Fruit fly (Drosophila melanogaster) whole organism, embryonic: ENCODE measurements around the gene nmdyn-D7.

Source experiments
- Bdp1 ChIP-seq: fragments of 200-800 bp; sonication (Bioruptor generic); optimal IDR thresholded peaks from 3 replicates; lab custom pipeline; 2016; ENCODE audit warnings: missing biosample characterization, missing genetic modification characterization
- CG11560 ChIP-seq: fragments of 200-800 bp; sonication (Bioruptor generic); IDR thresholded peaks from 3 replicates; pipeline ENCODE4 v1.3.6; 2022; ENCODE audit warnings: missing biosample characterization, missing genetic modification characterization
- CG11695 ChIP-seq: fragments of 200-800 bp; sonication (Bioruptor generic); IDR thresholded peaks from 3 replicates; pipeline ENCODE4 v1.3.6; 2022; ENCODE audit warnings: missing biosample characterization, missing genetic modification characterization
- CG11723 ChIP-seq: fragments of 200-800 bp; sonication (Bioruptor generic); optimal IDR thresholded peaks from 2 replicates; lab custom pipeline; 2017; ENCODE audit warnings: missing biosample characterization, mild to moderate bottlenecking, missing genetic modification characterization
- CG12104 ChIP-seq: fragments of 200-800 bp; sonication (Bioruptor generic); optimal IDR thresholded peaks from 3 replicates; lab custom pipeline; 2016; ENCODE audit warnings: missing biosample characterization, missing genetic modification characterization
- CG15479 ChIP-seq: fragments of 200-800 bp; sonication (Bioruptor generic); optimal IDR thresholded peaks from 3 replicates; lab custom pipeline; 2019; ENCODE audit warnings: missing biosample characterization, mild to moderate bottlenecking, missing genetic modification characterization, moderate library complexity
- CG15514 ChIP-seq: fragments of 200-800 bp; sonication (Bioruptor generic); optimal IDR thresholded peaks from 3 replicates; lab custom pipeline; 2017; ENCODE audit warnings: missing biosample characterization, missing genetic modification characterization, mild to moderate bottlenecking, moderate library complexity, missing genetic modification reagents
- CG17829 ChIP-seq: fragments of 200-800 bp; optimal IDR thresholded peaks from 2 replicates; lab custom pipeline; 2019; ENCODE audit warnings: missing biosample characterization, mild to moderate bottlenecking, missing genetic modification characterization, moderate library complexity
- CG2116 ChIP-seq: fragments of 200-800 bp; sonication (Bioruptor generic); optimal IDR thresholded peaks from 3 replicates; lab custom pipeline; 2018; ENCODE audit warnings: missing biosample characterization, mild to moderate bottlenecking, missing genetic modification characterization
- CG3995 ChIP-seq: fragments of 200-800 bp; sonication (Bioruptor generic); optimal IDR thresholded peaks from 3 replicates; lab custom pipeline; 2016; ENCODE audit warnings: missing biosample characterization, missing genetic modification characterization
- CG5180 ChIP-seq: fragments of 200-800 bp; sonication (Bioruptor generic); optimal IDR thresholded peaks from 3 replicates; lab custom pipeline; 2017; ENCODE audit warnings: missing biosample characterization, missing genetic modification characterization, mild to moderate bottlenecking, moderate library complexity, missing genetic modification reagents
- CG5245 ChIP-seq: fragments of 200-800 bp; sonication (Bioruptor generic); optimal IDR thresholded peaks from 3 replicates; lab custom pipeline; 2016; ENCODE audit warnings: missing biosample characterization, missing genetic modification characterization
- CG9797 ChIP-seq: fragments of 200-800 bp; sonication (Bioruptor generic); optimal IDR thresholded peaks from 3 replicates; lab custom pipeline; 2018; ENCODE audit warnings: missing biosample characterization, mild to moderate bottlenecking, missing genetic modification characterization
- CHES-1-like ChIP-seq: fragments of 200-800 bp; sonication (Bioruptor generic); optimal IDR thresholded peaks from 2 replicates; lab custom pipeline; 2016; ENCODE audit warnings: missing biosample characterization, missing genetic modification characterization
- CTCF ChIP-seq: fragments of 200-800 bp; sonication (Bioruptor generic); optimal IDR thresholded peaks from 2 replicates; lab custom pipeline; 2017; ENCODE audit warnings: missing biosample characterization, mild to moderate bottlenecking, missing genetic modification characterization, moderate library complexity
- D ChIP-seq, 2 experiments: fragments of 200-800 bp in 1 of 2; fragments of >200 bp in 1 of 2; sonication (Bioruptor generic) in 1 of 2; optimal IDR thresholded peaks; 2 replicates in 1 of 2; 3 replicates in 1 of 2; lab custom pipeline; 2017; ENCODE audit warnings: mild to moderate bottlenecking in 1 of 2, missing biosample characterization in 1 of 2, missing genetic modification characterization in 1 of 2, missing genetic modification reagents in 1 of 2
- Dek ChIP-seq: fragments of 200-800 bp; sonication (Bioruptor generic); optimal IDR thresholded peaks from 3 replicates; lab custom pipeline; 2019; ENCODE audit warnings: missing biosample characterization, mild to moderate bottlenecking, missing genetic modification characterization, moderate library complexity
- Dref ChIP-seq: fragments of 200-800 bp; sonication (Bioruptor generic); IDR thresholded peaks from 2 replicates; pipeline ENCODE4 v1.3.6; 2022; ENCODE audit warnings: missing biosample characterization, missing genetic modification characterization
- E2f2 ChIP-seq: fragments of 200-800 bp; sonication (Bioruptor generic); IDR thresholded peaks from 2 replicates; pipeline ENCODE4 v1.3.6; 2022; ENCODE audit warnings: missing biosample characterization, missing genetic modification characterization
- NK7.1 ChIP-seq: fragments of 200-800 bp; sonication (Bioruptor generic); optimal IDR thresholded peaks from 3 replicates; lab custom pipeline; 2016; ENCODE audit warnings: missing biosample characterization, missing genetic modification characterization
- NfI ChIP-seq: fragments of 200-800 bp; sonication (Bioruptor generic); optimal IDR thresholded peaks from 3 replicates; lab custom pipeline; 2018; ENCODE audit warnings: missing biosample characterization, mild to moderate bottlenecking, missing genetic modification characterization, moderate library complexity
- Pdp1 ChIP-seq, 2 experiments: fragments of 200-800 bp; sonication (Bioruptor generic); optimal IDR thresholded peaks; 3 replicates each; lab custom pipeline; 2016; ENCODE audit warnings: missing biosample characterization in 2 of 2, missing genetic modification characterization in 2 of 2, mild to moderate bottlenecking in 1 of 2, moderate library complexity in 1 of 2
- Sin3A ChIP-seq: fragments of >200 bp; optimal IDR thresholded peaks from 2 replicates; lab custom pipeline; 2018
- Vsx1 ChIP-seq: fragments of 200-800 bp; sonication (Bioruptor generic); optimal IDR thresholded peaks from 2 replicates; lab custom pipeline; 2017; ENCODE audit warnings: missing biosample characterization, mild to moderate bottlenecking, missing genetic modification characterization, missing genetic modification reagents
- ato ChIP-seq: fragments of 200-800 bp; sonication (Bioruptor generic); IDR thresholded peaks from 2 replicates; pipeline ENCODE4 v1.3.6; 2022; ENCODE audit warnings: missing biosample characterization, missing genetic modification characterization; ENCODE audit not compliant: partially characterized antibody
- bbx ChIP-seq: fragments of 200-800 bp; sonication (Bioruptor generic); IDR thresholded peaks from 2 replicates; pipeline ENCODE4 v1.3.6; 2022; ENCODE audit warnings: missing biosample characterization, missing genetic modification characterization; ENCODE audit not compliant: partially characterized antibody
- crc ChIP-seq: fragments of 200-800 bp; sonication (Bioruptor generic); optimal IDR thresholded peaks from 2 replicates; lab custom pipeline; 2016; ENCODE audit warnings: missing biosample characterization, missing genetic modification characterization
- dm ChIP-seq: fragments of 200-800 bp; sonication (Bioruptor generic); optimal IDR thresholded peaks from 3 replicates; lab custom pipeline; 2016; ENCODE audit warnings: missing biosample characterization, missing genetic modification characterization
- dmrt11E ChIP-seq: fragments of 200-800 bp; sonication (Bioruptor generic); optimal IDR thresholded peaks from 3 replicates; lab custom pipeline; 2018; ENCODE audit warnings: missing biosample characterization, mild to moderate bottlenecking, missing genetic modification characterization, moderate library complexity
- hkb ChIP-seq, 2 experiments: fragments of 200-800 bp in 1 of 2; fragments of >200 bp in 1 of 2; sonication (Bioruptor generic) in 1 of 2; IDR thresholded peaks in 1 of 2; optimal IDR thresholded peaks in 1 of 2; 2 replicates each; pipeline versions ENCODE4 v1.3.6 to Lab custom; 2017 to 2022; ENCODE audit warnings: missing biosample characterization in 1 of 2, missing genetic modification characterization in 1 of 2
- jumu ChIP-seq: fragments of 200-800 bp; sonication (Bioruptor generic); optimal IDR thresholded peaks from 3 replicates; lab custom pipeline; 2016; ENCODE audit warnings: missing biosample characterization, missing genetic modification characterization
- pan ChIP-seq, 4 experiments: fragments of >200 bp in 3 of 4; fragments of 200-800 bp in 1 of 4; sonication (Bioruptor generic) in 1 of 4; optimal IDR thresholded peaks in 3 of 4; IDR thresholded peaks in 1 of 4; 2 replicates each; pipeline versions ENCODE4 v1.3.6 to Lab custom; 2017 to 2022; ENCODE audit warnings: missing biosample characterization in 2 of 4, missing genetic modification characterization in 2 of 4, mixed read lengths in 1 of 4
- pho ChIP-seq: fragments of 200-800 bp; sonication (Bioruptor generic); optimal IDR thresholded peaks from 2 replicates; lab custom pipeline; 2016; ENCODE audit warnings: missing biosample characterization, missing genetic modification characterization
- sens-2 ChIP-seq: fragments of 200-800 bp; sonication (Bioruptor generic); IDR thresholded peaks from 2 replicates; pipeline ENCODE4 v1.3.6; 2022; ENCODE audit warnings: missing biosample characterization, missing genetic modification characterization
- shn ChIP-seq: fragments of 200-800 bp; sonication (Bioruptor generic); optimal IDR thresholded peaks from 3 replicates; lab custom pipeline; 2016; ENCODE audit warnings: missing biosample characterization, missing genetic modification characterization
- tll ChIP-seq, 2 experiments: fragments of 200-800 bp in 1 of 2; fragments of >200 bp in 1 of 2; sonication (Bioruptor generic) in 1 of 2; optimal IDR thresholded peaks; 2 replicates each; lab custom pipeline; 2017 to 2019; ENCODE audit warnings: missing biosample characterization in 2 of 2, missing genetic modification characterization in 2 of 2, mild to moderate bottlenecking in 1 of 2, moderate library complexity in 1 of 2
- tna ChIP-seq: fragments of 200-800 bp; sonication (Bioruptor generic); IDR thresholded peaks from 2 replicates; pipeline ENCODE4 v1.3.6; 2022; ENCODE audit warnings: missing biosample characterization, missing genetic modification characterization; ENCODE audit not compliant: partially characterized antibody

The nmdyn-D7 gene

DNA sequence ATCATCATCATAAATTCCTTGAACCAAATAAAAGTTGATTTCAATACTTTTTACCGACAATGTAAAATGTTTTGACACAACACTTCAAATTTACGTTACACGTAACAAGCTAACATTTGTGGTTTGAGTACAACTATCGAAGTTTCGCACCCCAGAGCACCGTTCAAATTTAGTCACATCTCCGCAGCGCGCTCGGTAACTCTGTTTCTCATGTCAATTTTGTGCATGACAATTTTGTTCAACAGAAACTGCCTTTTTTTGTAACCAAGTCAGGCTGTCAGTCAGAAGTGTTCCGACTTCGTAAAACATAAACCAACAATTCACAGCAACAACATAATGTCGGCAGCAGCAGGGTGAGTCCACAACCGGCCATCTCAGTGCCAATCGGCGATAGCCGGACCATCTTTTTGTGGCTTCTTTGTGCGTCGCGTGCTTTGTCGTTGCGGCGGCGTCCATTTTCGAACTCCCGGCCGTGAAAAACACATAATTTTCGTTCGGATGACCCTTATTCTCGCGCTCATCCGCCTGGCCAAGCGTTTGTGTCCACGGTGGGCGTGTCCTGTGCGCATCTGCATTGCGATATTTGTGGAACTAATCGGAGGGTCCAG, 1.9 kb upstream of the nmdyn-D7 start, which contains the start of gene p23 (continued):
- TF ChIP-seq NfI (GFP tag; lab: Kevin White, UChicago): peak; percentile 9
- peak; percentile 1 for TF ChIP-seq CG2116
- peak; percentile 57 for TF ChIP-seq Sin3A (lab: Kevin White, UChicago)
- TF ChIP-seq Vsx1 (GFP tag; lab: Kevin White, UChicago): no peak
- peak; percentile 60 for TF ChIP-seq bbx (GFP tag; lab: Robert Waterston, UW)
- TF ChIP-seq E2f2 (GFP tag; lab: Robert Waterston, UW): peak; percentile 50; the same call in 1 of the 2 replicates
- TF ChIP-seq tll (GFP tag; optimal IDR thresholded peaks at IDR 0.05; lab: Kevin White, UChicago): peak in 1 of 2 experiments; percentile 57
- peak; percentile 54 for TF ChIP-seq CG15514
- TF ChIP-seq Bdp1 (GFP tag; lab: Kevin White, UChicago): peak; percentile 15
- TF ChIP-seq CHES-1-like (GFP tag; lab: Kevin White, UChicago): peak; percentile 42
- TF ChIP-seq CG12104: no peak
- TF ChIP-seq CG5180 (GFP tag; lab: Kevin White, UChicago): no peak
- TF ChIP-seq dm (GFP tag; lab: Kevin White, UChicago): peak; percentile 70
- peak; percentile 24 for TF ChIP-seq pho
- TF ChIP-seq CG11560 (tag; lab: Robert Waterston, UW): no peak
- TF ChIP-seq ato (GFP tag; lab: Robert Waterston, UW): no peak
- TF ChIP-seq D (optimal IDR thresholded peaks at IDR 0.05; lab: Kevin White, UChicago): peak; percentile 21
- no peak for TF ChIP-seq D (GFP tag; optimal IDR thresholded peaks at IDR 0.05; lab: Kevin White, UChicago)
- peak; percentile 90 for TF ChIP-seq CG9797
- TF ChIP-seq dmrt11E (tag; lab: Kevin White, UChicago): no peak
- TF ChIP-seq CTCF (GFP tag; lab: Kevin White, UChicago): peak; percentile 81
- TF ChIP-seq Dref (GFP tag; lab: Robert Waterston, UW): peak; percentile 44
- TF ChIP-seq Dek (tag; lab: Kevin White, UChicago): peak; percentile 32
- TF ChIP-seq hkb (optimal IDR thresholded peaks at IDR 0.05; lab: Kevin White, UChicago): peak; percentile 83
- TF ChIP-seq hkb (GFP tag; IDR thresholded peaks at IDR 0.05; lab: Robert Waterston, UW): no peak
- no peak for TF ChIP-seq crc
- no peak for TF ChIP-seq pan (optimal IDR thresholded peaks at IDR 0.05; lab: Kevin White, UChicago)
- no peak for TF ChIP-seq pan (GFP tag; optimal IDR thresholded peaks at IDR 0.05 in 1 of 2, IDR thresholded peaks at IDR 0.05 in 1 of 2)
- no peak for TF ChIP-seq CG11723 (GFP tag; lab: Kevin White, UChicago)
- TF ChIP-seq sens-2 (GFP tag; lab: Robert Waterston, UW): no peak
- TF ChIP-seq Pdp1 (GFP tag; optimal IDR thresholded peaks at IDR 0.05; lab: Kevin White, UChicago): peak in 1 of 2 experiments; percentile 86
- TF ChIP-seq shn (GFP tag; lab: Kevin White, UChicago): peak; percentile 12
- TF ChIP-seq CG3995: peak; percentile 9
- peak; percentile 42 for TF ChIP-seq CG17829 (tag; lab: Kevin White, UChicago)
- TF ChIP-seq tna (GFP tag; lab: Robert Waterston, UW): peak; percentile 9; the same call in 1 of the 2 replicates

DNA sequence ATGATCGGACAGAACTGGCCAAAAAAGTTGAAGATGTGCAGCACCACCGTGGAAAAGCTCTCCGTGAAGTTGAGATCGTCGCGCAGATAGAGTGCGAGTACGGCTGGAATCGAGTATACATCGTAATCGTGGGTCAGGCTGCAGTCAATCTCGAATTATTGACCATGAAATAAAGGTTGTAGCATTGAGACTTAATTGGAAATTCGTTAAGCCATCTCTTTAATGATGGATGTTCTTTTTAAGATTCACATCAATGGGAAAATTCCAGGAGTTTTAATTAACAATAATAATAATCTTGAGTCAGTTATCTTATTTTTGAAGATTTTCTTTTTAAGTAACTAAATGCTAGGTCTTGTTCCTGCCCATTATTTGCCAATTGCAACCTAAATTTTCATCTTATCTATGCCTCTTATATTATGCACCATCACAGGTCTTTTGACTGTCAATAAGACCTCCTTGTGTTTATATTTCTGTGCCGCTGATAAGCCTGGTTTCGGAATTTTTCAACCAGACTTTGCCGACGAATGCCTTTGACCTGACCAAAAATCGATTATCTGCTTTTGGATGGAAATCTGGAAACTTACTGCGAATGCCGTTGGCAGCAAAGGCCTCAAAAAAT, 3.4 kb downstream of the nmdyn-D7 start:
- TF ChIP-seq dmrt11E (tag; lab: Kevin White, UChicago) (no peak), CG5245 (GFP tag; lab: Kevin White, UChicago) (no peak), CG15479 (GFP tag; lab: Kevin White, UChicago) (peak; percentile 56), CG11695 (no peak), CHES-1-like (GFP tag; lab: Kevin White, UChicago) (no peak), jumu (GFP tag; lab: Kevin White, UChicago) (no peak), NK7.1 (GFP tag; lab: Kevin White, UChicago) (no peak)
- TF ChIP-seq, all 482 proteins: peak for 1
